Worm (Caenorhabditis elegans) whole organism, dauer: Measurements from ENCODE around the gene hmit-1.3.

ENCODE experiments used
- unc-62 ChIP-seq: sonication (generic microtip); optimal IDR thresholded peaks from 2 replicates; lab custom pipeline; 2017; ENCODE audit warnings: missing biosample characterization, missing genetic modification reagents, missing genetic modification characterization

hmit-1.3 gene

ce11 chrIII:3484995-3485394, 34.4 kb downstream of the hmit-1.3 start:
- TF ChIP-seq unc-62 (GFP tag; lab: Kevin White, UChicago): no peak

- no peak for TF ChIP-seq unc-62 (GFP tag; lab: Kevin White, UChicago)
Observed at ce11 chrIII:3482291-3482690, 37.1 kb downstream of the hmit-1.3 start, which contains the start of gene C34C12.6. C34C12.6 (plus strand) TSS chrIII:3482591.

- TF ChIP-seq unc-62 (GFP tag; lab: Kevin White, UChicago): no peak
Observed at ce11 chrIII:3480950-3481349, 38.5 kb downstream of the hmit-1.3 start.

ce11 chrIII:3480236-3480635, 39.2 kb downstream of the hmit-1.3 start:
- TF ChIP-seq unc-62 (GFP tag; lab: Kevin White, UChicago): no peak

- no peak for TF ChIP-seq unc-62 (GFP tag; lab: Kevin White, UChicago)
Observed at ce11 chrIII:3478795-3479398, 40.5 kb downstream of the hmit-1.3 start.

- no peak for TF ChIP-seq unc-62 (GFP tag; lab: Kevin White, UChicago)
Observed at ce11 chrIII:3477375-3477774, 42.0 kb downstream of the hmit-1.3 start.

- TF ChIP-seq unc-62 (GFP tag; lab: Kevin White, UChicago): no peak
Observed at ce11 chrIII:3476245-3476644, 43.2 kb downstream of the hmit-1.3 start.

- TF ChIP-seq unc-62 (GFP tag; lab: Kevin White, UChicago): no peak
Observed at ce11 chrIII:3475497-3475896, 43.9 kb downstream of the hmit-1.3 start, which contains the start of gene C34C12.9. C34C12.9 (minus strand) TSS chrIII:3475512.

ce11 chrIII:3475014-3475413, 44.4 kb downstream of the hmit-1.3 start:
- TF ChIP-seq unc-62 (GFP tag; lab: Kevin White, UChicago): no peak

ce11 chrIII:3471403-3472053, 47.9 kb downstream of the hmit-1.3 start, which contains the start of gene rsu-1:
rsu-1 (plus strand) TSS chrIII:3472003.
- TF ChIP-seq unc-62 (GFP tag; lab: Kevin White, UChicago): no peak

ce11 chrIII:3470973-3471372, 48.4 kb downstream of the hmit-1.3 start:
- TF ChIP-seq unc-62 (GFP tag; lab: Kevin White, UChicago): no peak

- no peak for TF ChIP-seq unc-62 (GFP tag; lab: Kevin White, UChicago)
Observed at ce11 chrIII:3470433-3470832, 49.0 kb downstream of the hmit-1.3 start.

- TF ChIP-seq unc-62 (GFP tag; lab: Kevin White, UChicago): no peak
Observed at ce11 chrIII:3469646-3470045, 49.8 kb downstream of the hmit-1.3 start, which contains the start of gene smim-14. smim-14 (minus strand) TSS chrIII:3469746.

ce11 chrIII:3468384-3468783, 51.0 kb downstream of the hmit-1.3 start:
- no peak for TF ChIP-seq unc-62 (GFP tag; lab: Kevin White, UChicago)

ce11 chrIII:3467013-3467412, 52.4 kb downstream of the hmit-1.3 start:
- TF ChIP-seq unc-62 (GFP tag; lab: Kevin White, UChicago): no peak

ce11 chrIII:3461403-3461802, 58.0 kb downstream of the hmit-1.3 start, which contains the start of gene pph-6:
pph-6 (plus strand) TSS chrIII:3461703.
- no peak for TF ChIP-seq unc-62 (GFP tag; lab: Kevin White, UChicago)
